Worm (Caenorhabditis elegans): Measurements from ENCODE around the gene aly-3.

DNA sequence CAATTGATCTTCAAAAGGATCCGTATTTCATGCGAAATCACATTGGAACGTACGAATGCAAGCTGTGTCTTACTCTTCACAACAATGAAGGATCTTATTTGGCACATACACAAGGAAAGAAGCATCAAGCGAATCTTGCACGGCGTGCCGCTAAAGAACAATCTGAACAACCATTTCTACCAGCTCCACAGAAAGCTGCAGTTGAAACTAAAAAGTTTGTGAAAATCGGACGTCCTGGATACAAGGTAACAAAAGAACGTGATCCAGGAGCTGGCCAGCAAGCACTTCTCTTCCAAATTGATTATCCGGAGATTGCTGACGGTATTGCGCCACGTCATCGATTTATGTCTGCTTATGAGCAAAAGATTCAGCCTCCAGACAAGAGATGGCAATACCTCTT, 38.5 kb upstream of the aly-3 start:
- TF ChIP-seq nhr-25 (tag; optimal IDR thresholded peaks at IDR 0.05) (no peak), ztf-1 (GFP tag; conservative IDR thresholded peaks at IDR 0.05) (no peak), ama-1 (optimal IDR thresholded peaks at IDR 0.05) (no peak), nhr-77 (tag; optimal IDR thresholded peaks at IDR 0.05) (no peak), ZK546.5 (tag; optimal IDR thresholded peaks at IDR 0.05) (no peak), alr-1 (tag; optimal IDR thresholded peaks at IDR 0.05) (no peak), nhr-12 (tag; optimal IDR thresholded peaks at IDR 0.05) (no peak), lin-11 (tag; optimal IDR thresholded peaks at IDR 0.05) (no peak), ceh-16 (tag; optimal IDR thresholded peaks at IDR 0.05) (no peak), nhr-237 (tag; optimal IDR thresholded peaks at IDR 0.05) (no peak), Y55F3AM.14 (GFP tag; optimal IDR thresholded peaks at IDR 0.05) (no peak), ztf-4 (tag; optimal IDR thresholded peaks at IDR 0.05) (no peak), dmd-4 (tag; optimal IDR thresholded peaks at IDR 0.05) (no peak)

Measured in whole organism, L2 larva.